Worm (Caenorhabditis elegans): Measurements from ENCODE around the gene Y37E11AL.2.

Y37E11AL.2 gene

DNA sequence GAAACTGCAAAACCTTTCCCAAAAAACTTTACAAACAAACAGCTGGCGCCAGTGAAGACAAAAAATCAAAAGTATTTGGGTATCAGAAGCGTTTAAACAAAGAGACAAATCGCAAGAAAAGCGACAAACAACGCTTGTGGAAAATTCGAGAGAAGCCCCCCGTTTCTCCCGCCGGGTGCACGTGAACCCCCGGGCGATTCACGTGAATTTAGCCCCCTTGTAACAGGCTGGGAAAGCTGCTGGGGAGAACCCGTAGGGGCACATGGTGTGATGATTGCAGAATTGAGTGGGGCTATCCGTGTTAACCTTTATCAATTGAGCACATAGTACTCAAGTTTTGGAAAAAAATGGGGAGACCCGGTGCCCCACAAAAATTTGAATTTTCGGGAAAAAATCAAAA is 44.1 kb upstream of the Y37E11AL.2 start (continued):
- 0 out of 2 replicates have a peak, but pooled peaks have one; percentile 47 for TF ChIP-seq mab-9 (GFP tag; IDR thresholded peaks at IDR 0.05)
- no peak for TF ChIP-seq Y116A8C.19 (tag; optimal IDR thresholded peaks at IDR 0.05; ENCODE audit: borderline replicate concordance)
- TF ChIP-seq pax-3 (tag; optimal IDR thresholded peaks at IDR 0.05), result peak; percentile 15
- no peak for TF ChIP-seq nhr-76 (tag; optimal IDR thresholded peaks at IDR 0.05)
- peak; percentile 16 for TF ChIP-seq mef-2 (tag; optimal IDR thresholded peaks at IDR 0.05)
- peak in 1 of 2 experiments; percentile 45 for TF ChIP-seq lin-35 (GFP tag; optimal IDR thresholded peaks at IDR 0.05)
- TF ChIP-seq unc-98 (GFP tag; IDR thresholded peaks at IDR 0.05), result peak; percentile 63; the same call in 1 of the 2 replicates
- TF ChIP-seq mdl-1 (tag; optimal IDR thresholded peaks at IDR 0.05), result peak in 1 of 2 experiments; percentile 90
- TF ChIP-seq egl-27 (tag; optimal IDR thresholded peaks at IDR 0.05), result peak in 1 of 2 experiments; percentile 9
- TF ChIP-seq egl-13 (tag; optimal IDR thresholded peaks at IDR 0.05), result no peak
- TF ChIP-seq snu-23 (GFP tag; optimal IDR thresholded peaks at IDR 0.05), result peak; percentile 87
- TF ChIP-seq nhr-237 (tag; optimal IDR thresholded peaks at IDR 0.05), result no peak
- no peak for TF ChIP-seq C34B4.2 (tag; optimal IDR thresholded peaks at IDR 0.05)
- TF ChIP-seq lin-39 (tag; optimal IDR thresholded peaks at IDR 0.05), result peak; percentile 3
- no peak for TF ChIP-seq elt-2 (tag; optimal IDR thresholded peaks at IDR 0.05)
- TF ChIP-seq ceh-63 (GFP tag; optimal IDR thresholded peaks at IDR 0.05), result no peak
- peak; percentile 94 for TF ChIP-seq rnt-1 (tag; optimal IDR thresholded peaks at IDR 0.05)
- TF ChIP-seq ceh-82 (tag; optimal IDR thresholded peaks at IDR 0.05), result peak in 1 of 3 experiments; percentile 2
- TF ChIP-seq unc-62 (GFP tag; optimal IDR thresholded peaks at IDR 0.05), result no peak
- TF ChIP-seq sox-4 (tag; optimal IDR thresholded peaks at IDR 0.05), result no peak
- no peak for TF ChIP-seq tlp-1 (tag; optimal IDR thresholded peaks at IDR 0.05)
- TF ChIP-seq hlh-4 (tag; optimal IDR thresholded peaks at IDR 0.05), result no peak
- TF ChIP-seq unc-30 (tag; optimal IDR thresholded peaks at IDR 0.05), result no peak
- TF ChIP-seq blmp-1 (tag; optimal IDR thresholded peaks at IDR 0.05), result peak; percentile 74
- TF ChIP-seq nhr-47 (tag; optimal IDR thresholded peaks at IDR 0.05), result peak; percentile 70
- TF ChIP-seq nhr-28 (tag; optimal IDR thresholded peaks at IDR 0.05), result no peak
- TF ChIP-seq lin-13 (GFP tag; optimal IDR thresholded peaks at IDR 0.05), result no peak
- TF ChIP-seq lsy-2 (tag; optimal IDR thresholded peaks at IDR 0.05), result peak; percentile 56 to 76
- no peak for TF ChIP-seq ceh-90 (tag; optimal IDR thresholded peaks at IDR 0.05)
- TF ChIP-seq F16B12.6 (tag; optimal IDR thresholded peaks at IDR 0.05), result no peak
- no peak for TF ChIP-seq pag-3 (tag; optimal IDR thresholded peaks at IDR 0.05; ENCODE audit: borderline replicate concordance, insufficient read depth)
- peak; percentile 36 for TF ChIP-seq xbp-1 (tag; optimal IDR thresholded peaks at IDR 0.05)
- TF ChIP-seq dpl-1 (GFP tag; optimal IDR thresholded peaks at IDR 0.05), result peak in 2 of 3 experiments; percentile 15
- TF ChIP-seq nhr-12 (tag; optimal IDR thresholded peaks at IDR 0.05), result no peak
- no peak for TF ChIP-seq zag-1 (tag; optimal IDR thresholded peaks at IDR 0.05)
- TF ChIP-seq nhr-85 (tag), result peak; percentile 84
- TF ChIP-seq unc-86 (tag; optimal IDR thresholded peaks at IDR 0.05), result no peak
- TF ChIP-seq C16A3.4 (tag; optimal IDR thresholded peaks at IDR 0.05), result peak; percentile 57
- no peak for TF ChIP-seq efl-3 (GFP tag; optimal IDR thresholded peaks at IDR 0.05)
- no peak for TF ChIP-seq hlh-17 (GFP tag; optimal IDR thresholded peaks at IDR 0.05; ENCODE audit: borderline replicate concordance)
- peak; percentile 84 for TF ChIP-seq unc-130 (tag; optimal IDR thresholded peaks at IDR 0.05)
- TF ChIP-seq lir-3 (tag; optimal IDR thresholded peaks at IDR 0.05; ENCODE audit: poor library complexity), result peak; percentile 28
- TF ChIP-seq irx-1 (tag; optimal IDR thresholded peaks at IDR 0.05), result peak; percentile 29
- no peak for TF ChIP-seq aha-1 (tag; optimal IDR thresholded peaks at IDR 0.05)
- no peak for TF ChIP-seq ceh-8 (GFP tag; optimal IDR thresholded peaks at IDR 0.05)
- TF ChIP-seq nhr-19 (GFP tag; conservative IDR thresholded peaks at IDR 0.05), result peak; percentile 94
- no peak; the same call in 1 of the 2 replicates for TF ChIP-seq ceh-88 (GFP tag; IDR thresholded peaks at IDR 0.05)
- peak; percentile 63 for TF ChIP-seq nhr-90 (tag; optimal IDR thresholded peaks at IDR 0.05; ENCODE audit: poor library complexity)
- TF ChIP-seq ets-5 (GFP tag; IDR thresholded peaks at IDR 0.05), result no peak
- no peak for TF ChIP-seq nhr-84 (tag; optimal IDR thresholded peaks at IDR 0.05)
- peak; percentile 18 for TF ChIP-seq skn-1 (tag; optimal IDR thresholded peaks at IDR 0.05)
- peak; percentile 92 for TF ChIP-seq nhr-20 (tag; optimal IDR thresholded peaks at IDR 0.05)
